Worm (Caenorhabditis elegans) whole organism, L4 larva: ENCODE measurements around the gene nlp-35.

Experiments
- lin-13 ChIP-seq: fragments of 150-350 bp; optimal IDR thresholded peaks from 2 replicates; lab custom pipeline; 2014; ENCODE audit warnings: missing biosample characterization, missing genetic modification reagents, missing genetic modification characterization
- nhr-11 ChIP-seq: fragments of 150-350 bp; optimal IDR thresholded peaks from 2 replicates; lab custom pipeline; 2014; ENCODE audit warnings: missing biosample characterization, missing genetic modification characterization
- zip-11 ChIP-seq: fragments of 200-800 bp; sonication (Bioruptor generic); IDR thresholded peaks from 2 replicates; pipeline ENCODE4 v1.3.6; 2022; ENCODE audit warnings: missing genetic modification characterization, missing compliant biosample characterization
- ztf-11 ChIP-seq: fragments of 150-350 bp; optimal IDR thresholded peaks from 2 replicates; lab custom pipeline; 2014; ENCODE audit warnings: missing biosample characterization, missing genetic modification characterization

DNA sequence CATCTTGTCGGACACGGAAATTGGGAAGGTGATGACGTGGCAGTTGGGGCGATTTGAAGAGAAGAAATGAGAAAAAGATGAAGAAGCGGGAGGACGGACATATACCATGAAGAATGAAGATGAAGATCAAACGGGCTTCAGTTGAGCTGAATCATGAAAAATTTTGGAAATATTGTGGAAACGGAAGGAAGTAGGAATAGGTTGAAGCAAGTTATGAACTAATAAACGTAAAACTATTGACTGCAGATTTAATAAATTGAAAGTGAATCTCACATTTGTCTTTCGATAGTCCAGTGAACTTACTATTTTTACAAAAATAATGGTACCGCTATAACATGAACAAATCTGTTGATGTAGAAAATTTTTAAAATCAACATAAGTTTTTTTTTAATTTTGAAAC is 47.8 kb upstream of the nlp-35 start, which contains the start of gene lron-14:
- TF ChIP-seq lin-13 (no peak), ztf-11 (no peak), zip-11 (GFP tag; lab: Robert Waterston, UW) (no peak), nhr-11 (tag; lab: Kevin White, UChicago) (no peak)
